Worm (Caenorhabditis elegans) whole organism, L2 larva: Measurements from ENCODE around the gene W05B10.6.

Source experiments
- C34F6.9 ChIP-seq: fragments of 150-350 bp; optimal IDR thresholded peaks from 2 replicates; lab custom pipeline; 2014; ENCODE audit warnings: missing biosample characterization, missing genetic modification characterization
- ZK546.5 ChIP-seq: sonication (generic microtip); optimal IDR thresholded peaks from 2 replicates; lab custom pipeline; 2017; ENCODE audit warnings: missing biosample characterization, missing genetic modification characterization
- elt-1 ChIP-seq: fragments of 150-350 bp; optimal IDR thresholded peaks from 2 replicates; lab custom pipeline; 2014; ENCODE audit warnings: missing biosample characterization, missing genetic modification characterization
- lsy-2 ChIP-seq, 2 experiments: fragments of 150-350 bp in 1 of 2; sonication (generic microtip) in 1 of 2; optimal IDR thresholded peaks; 2 replicates each; lab custom pipeline; 2014 to 2017; ENCODE audit warnings: missing biosample characterization in 2 of 2, missing genetic modification characterization in 2 of 2
- unc-62 ChIP-seq: fragments of 150-350 bp; optimal IDR thresholded peaks from 2 replicates; lab custom pipeline; 2014; ENCODE audit warnings: missing biosample characterization, missing genetic modification reagents, missing genetic modification characterization
- ztf-11 ChIP-seq: sonication (generic microtip); optimal IDR thresholded peaks from 2 replicates; lab custom pipeline; 2017; ENCODE audit warnings: missing biosample characterization, missing genetic modification characterization

- TF ChIP-seq ZK546.5 (tag; lab: Kevin White, UChicago) (no peak), unc-62 (GFP tag; lab: Kevin White, UChicago) (no peak), elt-1 (tag; lab: Kevin White, UChicago) (no peak), ztf-11 (no peak), C34F6.9 (tag; lab: Kevin White, UChicago) (no peak), lsy-2 (tag; optimal IDR thresholded peaks at IDR 0.05; lab: Kevin White, UChicago) (no peak)
Observed at ce11 chrV:12632048-12632447, 26.0 kb downstream of the W05B10.6 start, which contains the start of gene srx-113.
